Worm (Caenorhabditis elegans) whole organism, L4 larva: ENCODE results near the gene srm-3.
A peak's percentile ranks its signal among the peaks of the same experiment; 100 is the strongest.

Experiments used
- D1046.2 ChIP-seq: fragments of 200-800 bp; sonication (Bioruptor generic); IDR thresholded peaks from 2 replicates; pipeline ENCODE4 v1.3.6; 2022; ENCODE audit warnings: missing genetic modification characterization, missing compliant biosample characterization
- F10B5.3 ChIP-seq: sonication (generic microtip); optimal IDR thresholded peaks from 2 replicates; lab custom pipeline; 2016; ENCODE audit warnings: mild to moderate bottlenecking, missing genetic modification characterization, missing compliant biosample characterization
- F26F4.8 ChIP-seq: fragments of 200-800 bp; sonication (Bioruptor generic); conservative IDR thresholded peaks from 2 replicates; pipeline ENCODE4 v1.3.6; 2022; ENCODE audit warnings: missing genetic modification characterization, missing compliant biosample characterization
- F49E8.2 ChIP-seq: sonication (generic microtip); optimal IDR thresholded peaks from 2 replicates; lab custom pipeline; 2016; ENCODE audit warnings: missing compliant biosample characterization, mild to moderate bottlenecking, missing genetic modification characterization, borderline replicate concordance
- R02D3.7 ChIP-seq: fragments of 150-350 bp; sonication (generic microtip); optimal IDR thresholded peaks from 3 replicates; lab custom pipeline; 2014; ENCODE audit warnings: missing biosample characterization, missing genetic modification characterization
- T26A8.4 ChIP-seq: fragments of 200-800 bp; sonication (Bioruptor generic); IDR thresholded peaks from 2 replicates; pipeline ENCODE4 v1.3.6; 2022; ENCODE audit warnings: missing genetic modification characterization, missing compliant biosample characterization
- Y48G9A.11 ChIP-seq: fragments of 200-800 bp; sonication (Bioruptor generic); IDR thresholded peaks from 2 replicates; pipeline ENCODE4 v1.3.6; 2022; ENCODE audit warnings: missing genetic modification reagents, missing genetic modification characterization, missing compliant biosample characterization
- Y5F2A.4 ChIP-seq: fragments of 200-800 bp; sonication (Bioruptor generic); optimal IDR thresholded peaks from 2 replicates; lab custom pipeline; 2018; ENCODE audit warnings: mild to moderate bottlenecking, missing genetic modification characterization, missing compliant biosample characterization
- Y75B8A.6 ChIP-seq: fragments of 200-800 bp; sonication (Bioruptor generic); IDR thresholded peaks from 2 replicates; pipeline ENCODE4 v1.3.6; 2022; ENCODE audit warnings: missing genetic modification reagents, missing genetic modification characterization, missing compliant biosample characterization
- ZK546.5 ChIP-seq, 2 experiments: sonication (generic microtip); optimal IDR thresholded peaks; 2 replicates each; lab custom pipeline; 2017; ENCODE audit warnings: missing biosample characterization in 2 of 2, missing genetic modification characterization in 2 of 2
- ama-1 ChIP-seq: fragments of 150-350 bp; optimal IDR thresholded peaks from 2 replicates; lab custom pipeline; 2014; ENCODE audit warnings: inconsistent platforms, mixed read lengths
- arid-1 ChIP-seq: fragments of 200-800 bp; sonication (Bioruptor generic); conservative IDR thresholded peaks from 2 replicates; pipeline ENCODE4 v1.3.6; 2022; ENCODE audit warnings: missing genetic modification reagents, missing genetic modification characterization, missing compliant biosample characterization
- ceh-20 ChIP-seq: fragments of 200-800 bp; sonication (Bioruptor generic); IDR thresholded peaks from 2 replicates; pipeline ENCODE4 v1.3.6; 2022; ENCODE audit warnings: missing genetic modification reagents, missing genetic modification characterization, missing compliant biosample characterization
- ceh-44 ChIP-seq: fragments of 200-800 bp; sonication (Bioruptor generic); IDR thresholded peaks from 2 replicates; pipeline ENCODE4 v1.3.6; 2022; ENCODE audit warnings: missing genetic modification reagents, missing genetic modification characterization, missing compliant biosample characterization
- ceh-82 ChIP-seq: sonication (generic microtip); optimal IDR thresholded peaks from 2 replicates; lab custom pipeline; 2017; ENCODE audit warnings: missing biosample characterization, missing genetic modification characterization
- cey-2 ChIP-seq: sonication (generic microtip); optimal IDR thresholded peaks from 3 replicates; lab custom pipeline; 2017; ENCODE audit warnings: missing genetic modification characterization, mild to moderate bottlenecking, missing compliant biosample characterization, antibody characterized with exemption, borderline replicate concordance; ENCODE audit not compliant: insufficient read depth
- ctbp-1 ChIP-seq: fragments of 200-800 bp; sonication (Bioruptor generic); IDR thresholded peaks from 2 replicates; pipeline ENCODE4 v1.3.6; 2022; ENCODE audit warnings: missing genetic modification reagents, missing genetic modification characterization, missing compliant biosample characterization
- daf-19 ChIP-seq: fragments of 200-800 bp; sonication (Bioruptor generic); conservative IDR thresholded peaks from 2 replicates; pipeline ENCODE4 v1.3.6; 2022; ENCODE audit warnings: missing genetic modification characterization, missing compliant biosample characterization
- daf-8 ChIP-seq: fragments of 200-800 bp; sonication (Bioruptor generic); IDR thresholded peaks from 2 replicates; pipeline ENCODE4 v1.3.6; 2022; ENCODE audit warnings: missing genetic modification characterization, missing compliant biosample characterization
- dmd-8 ChIP-seq: fragments of 200-800 bp; sonication (Bioruptor generic); IDR thresholded peaks from 2 replicates; pipeline ENCODE4 v1.3.6; 2022; ENCODE audit warnings: missing genetic modification characterization, missing compliant biosample characterization
- dpl-1 ChIP-seq: fragments of 150-350 bp; optimal IDR thresholded peaks from 2 replicates; lab custom pipeline; 2014; ENCODE audit warnings: missing biosample characterization, missing genetic modification reagents, missing genetic modification characterization
- fkh-10 ChIP-seq: fragments of 150-350 bp; optimal IDR thresholded peaks from 2 replicates; lab custom pipeline; 2014; ENCODE audit warnings: missing biosample characterization, missing genetic modification reagents, missing genetic modification characterization
- gei-8 ChIP-seq: fragments of 200-800 bp; sonication (Bioruptor generic); optimal IDR thresholded peaks from 2 replicates; lab custom pipeline; 2018; ENCODE audit warnings: mild to moderate bottlenecking, missing genetic modification characterization, missing compliant biosample characterization
- hlh-11 ChIP-seq: fragments of 200-800 bp; sonication (Bioruptor generic); optimal IDR thresholded peaks from 2 replicates; lab custom pipeline; 2018; ENCODE audit warnings: mild to moderate bottlenecking, missing genetic modification characterization, missing compliant biosample characterization
- hlh-30 ChIP-seq: sonication (generic microtip); optimal IDR thresholded peaks from 2 replicates; lab custom pipeline; 2017; ENCODE audit warnings: antibody characterized with exemption, mild to moderate bottlenecking, missing genetic modification characterization, missing compliant biosample characterization; ENCODE audit not compliant: insufficient read depth
- hmg-1.1 ChIP-seq: fragments of 200-800 bp; sonication (Bioruptor generic); IDR thresholded peaks from 2 replicates; pipeline ENCODE4 v1.3.6; 2022; ENCODE audit warnings: missing genetic modification reagents, missing genetic modification characterization, missing compliant biosample characterization
- lim-7 ChIP-seq: fragments of 200-800 bp; sonication (Bioruptor generic); IDR thresholded peaks from 2 replicates; pipeline ENCODE4 v1.3.6; 2022; ENCODE audit warnings: missing genetic modification characterization, missing compliant biosample characterization
- lin-13 ChIP-seq: fragments of 150-350 bp; optimal IDR thresholded peaks from 2 replicates; lab custom pipeline; 2014; ENCODE audit warnings: missing biosample characterization, missing genetic modification reagents, missing genetic modification characterization
- lin-38 ChIP-seq: fragments of 200-800 bp; sonication (Bioruptor generic); IDR thresholded peaks from 2 replicates; pipeline ENCODE4 v1.3.6; 2022; ENCODE audit warnings: missing genetic modification reagents, missing genetic modification characterization, missing compliant biosample characterization
- lin-39 ChIP-seq: fragments of 150-350 bp; optimal IDR thresholded peaks from 2 replicates; lab custom pipeline; 2014; ENCODE audit warnings: missing biosample characterization, missing genetic modification reagents, missing genetic modification characterization
- lir-3 ChIP-seq: sonication (generic microtip); optimal IDR thresholded peaks from 2 replicates; lab custom pipeline; 2016; ENCODE audit warnings: mild to moderate bottlenecking, missing genetic modification characterization, missing compliant biosample characterization
- mdt-29 ChIP-seq: fragments of 200-800 bp; sonication (Bioruptor generic); IDR thresholded peaks from 2 replicates; pipeline ENCODE4 v1.3.6; 2022; ENCODE audit warnings: missing genetic modification reagents, missing genetic modification characterization, missing compliant biosample characterization
- mep-1 ChIP-seq: fragments of 150-350 bp; sonication (generic microtip); optimal IDR thresholded peaks from 3 replicates; lab custom pipeline; 2014; ENCODE audit warnings: missing biosample characterization, missing genetic modification characterization
- mxl-2 ChIP-seq: fragments of 200-800 bp; sonication (Bioruptor generic); conservative IDR thresholded peaks from 2 replicates; pipeline ENCODE4 v1.3.6; 2022; ENCODE audit warnings: missing genetic modification reagents, missing genetic modification characterization, missing compliant biosample characterization
- mxl-3 ChIP-seq: fragments of 200-800 bp; sonication (Bioruptor generic); optimal IDR thresholded peaks from 2 replicates; lab custom pipeline; 2018; ENCODE audit warnings: mild to moderate bottlenecking, missing genetic modification characterization, missing compliant biosample characterization
- nhr-102 ChIP-seq: sonication (generic microtip); optimal IDR thresholded peaks from 2 replicates; lab custom pipeline; 2016; ENCODE audit warnings: mild to moderate bottlenecking, missing genetic modification characterization, moderate library complexity, missing compliant biosample characterization
- nhr-237 ChIP-seq: sonication (generic microtip); optimal IDR thresholded peaks from 2 replicates; lab custom pipeline; 2017; ENCODE audit warnings: missing biosample characterization, missing genetic modification characterization
- nhr-25 ChIP-seq: sonication (generic microtip); optimal IDR thresholded peaks from 2 replicates; lab custom pipeline; 2017; ENCODE audit warnings: missing genetic modification characterization, mild to moderate bottlenecking, missing compliant biosample characterization, antibody characterized with exemption, moderate library complexity, borderline replicate concordance; ENCODE audit not compliant: insufficient read depth
- php-3 ChIP-seq: fragments of 200-800 bp; sonication (Bioruptor generic); IDR thresholded peaks from 2 replicates; pipeline ENCODE4 v1.3.6; 2022; ENCODE audit warnings: missing genetic modification reagents, missing genetic modification characterization, missing compliant biosample characterization
- pqm-1 ChIP-seq: sonication (generic microtip); optimal IDR thresholded peaks from 2 replicates; lab custom pipeline; 2017; ENCODE audit warnings: missing biosample characterization, missing genetic modification characterization
- saeg-2 ChIP-seq: fragments of 200-800 bp; sonication (Bioruptor generic); IDR thresholded peaks from 2 replicates; pipeline ENCODE4 v1.3.6; 2022; ENCODE audit warnings: missing genetic modification reagents, missing genetic modification characterization, missing compliant biosample characterization
- sdz-12 ChIP-seq: fragments of 200-800 bp; sonication (Bioruptor generic); optimal IDR thresholded peaks from 2 replicates; lab custom pipeline; 2018; ENCODE audit warnings: mild to moderate bottlenecking, missing genetic modification characterization, missing compliant biosample characterization
- snpc-1.2 ChIP-seq: fragments of 200-800 bp; sonication (Bioruptor generic); IDR thresholded peaks from 2 replicates; pipeline ENCODE4 v1.3.6; 2022; ENCODE audit warnings: missing genetic modification reagents, missing genetic modification characterization, missing compliant biosample characterization
- tag-97 ChIP-seq: fragments of 200-800 bp; sonication (Bioruptor generic); IDR thresholded peaks from 2 replicates; pipeline ENCODE4 v1.3.6; 2022; ENCODE audit warnings: missing genetic modification characterization, missing compliant biosample characterization
- unc-130 ChIP-seq: sonication (generic microtip); optimal IDR thresholded peaks from 2 replicates; lab custom pipeline; 2016; ENCODE audit warnings: missing genetic modification reagents, missing genetic modification characterization, missing compliant biosample characterization
- zag-1 ChIP-seq: fragments of 150-350 bp; optimal IDR thresholded peaks from 2 replicates; lab custom pipeline; 2014; ENCODE audit warnings: missing biosample characterization, missing genetic modification characterization
- zfp-3 ChIP-seq: fragments of 200-800 bp; sonication (Bioruptor generic); conservative IDR thresholded peaks from 2 replicates; pipeline ENCODE4 v1.3.6; 2022; ENCODE audit warnings: missing genetic modification reagents, missing genetic modification characterization, missing compliant biosample characterization
- zip-2 ChIP-seq: fragments of 150-350 bp; optimal IDR thresholded peaks from 2 replicates; lab custom pipeline; 2014; ENCODE audit warnings: missing biosample characterization, missing genetic modification characterization
- ztf-11 ChIP-seq: fragments of 150-350 bp; optimal IDR thresholded peaks from 2 replicates; lab custom pipeline; 2014; ENCODE audit warnings: missing biosample characterization, missing genetic modification characterization
- ztf-7 ChIP-seq: fragments of 150-350 bp; optimal IDR thresholded peaks from 2 replicates; lab custom pipeline; 2014; ENCODE audit warnings: missing biosample characterization, missing genetic modification characterization

srm-3 gene

ce11 chrIV:9677226-9677992 is 28.6 kb downstream of the srm-3 start:
- TF ChIP-seq nhr-25 (tag; lab: Kevin White, UChicago) = peak; percentile 21
- no peak; the same call in 1 of the 2 replicates for TF ChIP-seq lin-38 (GFP tag; lab: Robert Waterston, UW)
- no peak for TF ChIP-seq dmd-8 (GFP tag; lab: Robert Waterston, UW)
- peak; percentile 90 for TF ChIP-seq hlh-11 (tag; lab: Kevin White, UChicago)
- peak; percentile 77 for TF ChIP-seq fkh-10 (GFP tag; lab: Kevin White, UChicago)
- peak; percentile 53 for TF ChIP-seq pqm-1 (tag; lab: Kevin White, UChicago)
- no peak for TF ChIP-seq ceh-44
- no peak for TF ChIP-seq ama-1 (lab: Kevin White, UChicago)
- no peak for TF ChIP-seq ceh-82 (tag; lab: Kevin White, UChicago)
- TF ChIP-seq daf-19 (GFP tag; lab: Robert Waterston, UW) = no peak
- no peak for TF ChIP-seq ztf-11 (tag; lab: Kevin White, UChicago)
- TF ChIP-seq hlh-30 (tag; lab: Kevin White, UChicago) = peak; percentile 95
- no peak for TF ChIP-seq zfp-3
- TF ChIP-seq nhr-237 (tag; lab: Kevin White, UChicago) = no peak
- no peak for TF ChIP-seq F26F4.8 (GFP tag; lab: Robert Waterston, UW)
- TF ChIP-seq mep-1 (tag; lab: Kevin White, UChicago) = peak; percentile 73
- TF ChIP-seq arid-1 = no peak
- no peak for TF ChIP-seq Y48G9A.11 (GFP tag; lab: Robert Waterston, UW)
- TF ChIP-seq daf-8 (GFP tag; lab: Robert Waterston, UW) = no peak
- TF ChIP-seq lin-13 (GFP tag; lab: Kevin White, UChicago) = no peak
- no peak for TF ChIP-seq php-3 (GFP tag; lab: Robert Waterston, UW)
- peak; percentile 93 for TF ChIP-seq mxl-3 (GFP tag; lab: Kevin White, UChicago)
- no peak for TF ChIP-seq F10B5.3
- no peak for TF ChIP-seq ZK546.5 (tag; optimal IDR thresholded peaks at IDR 0.05; lab: Kevin White, UChicago)
- no peak for TF ChIP-seq nhr-102
- peak; percentile 49; the same call in 1 of the 2 replicates for TF ChIP-seq T26A8.4 (GFP tag; lab: Robert Waterston, UW)
- no peak for TF ChIP-seq mdt-29 (GFP tag; lab: Robert Waterston, UW)
- no peak for TF ChIP-seq lir-3 (tag; lab: Kevin White, UChicago)
- no peak for TF ChIP-seq F49E8.2 (tag; lab: Kevin White, UChicago)
- no peak for TF ChIP-seq gei-8 (GFP tag; lab: Kevin White, UChicago)
- TF ChIP-seq snpc-1.2 (GFP tag; lab: Robert Waterston, UW) = no peak
- TF ChIP-seq D1046.2 (GFP tag; lab: Robert Waterston, UW) = no peak
- TF ChIP-seq mxl-2 (GFP tag; lab: Robert Waterston, UW) = 0 out of 2 replicates have a peak, but pooled peaks have one; percentile 9
- no peak for TF ChIP-seq lin-39 (tag; lab: Kevin White, UChicago)
- no peak for TF ChIP-seq sdz-12 (GFP tag; lab: Kevin White, UChicago)
- no peak for TF ChIP-seq zag-1 (tag; lab: Kevin White, UChicago)
- TF ChIP-seq Y75B8A.6 (GFP tag; lab: Robert Waterston, UW) = no peak
- TF ChIP-seq lim-7 (GFP tag; lab: Robert Waterston, UW) = no peak
- TF ChIP-seq saeg-2 (GFP tag; lab: Robert Waterston, UW) = no peak
- TF ChIP-seq hmg-1.1 (GFP tag; lab: Robert Waterston, UW) = peak; percentile 56
- TF ChIP-seq ctbp-1 (GFP tag; lab: Robert Waterston, UW) = peak; percentile 70; the same call in 1 of the 2 replicates
- TF ChIP-seq ceh-20 (GFP tag; lab: Robert Waterston, UW) = no peak; the same call in 1 of the 2 replicates
- no peak for TF ChIP-seq tag-97 (GFP tag; lab: Robert Waterston, UW)
- TF ChIP-seq R02D3.7 (tag; lab: Kevin White, UChicago) = no peak
- no peak for TF ChIP-seq ztf-7 (tag; lab: Kevin White, UChicago)
- TF ChIP-seq cey-2 = no peak
- peak; percentile 31 for TF ChIP-seq dpl-1 (GFP tag; lab: Kevin White, UChicago)
- TF ChIP-seq unc-130 (GFP tag; lab: Kevin White, UChicago) = no peak
- TF ChIP-seq zip-2 (tag; lab: Kevin White, UChicago) = no peak
- TF ChIP-seq Y5F2A.4 (GFP tag; lab: Kevin White, UChicago) = no peak
